Worm (Caenorhabditis elegans) whole organism, L2 larva: Measurements from ENCODE around the gene kynu-1.
A peak's percentile ranks its signal among the peaks of the same experiment; 100 is the strongest.

Source experiments
- C34F6.9 ChIP-seq: fragments of 150-350 bp; optimal IDR thresholded peaks from 2 replicates; lab custom pipeline; 2014; ENCODE audit warnings: missing biosample characterization, missing genetic modification characterization
- F13H6.1 ChIP-seq: sonication (generic microtip); optimal IDR thresholded peaks from 2 replicates; lab custom pipeline; 2016; ENCODE audit warnings: missing genetic modification characterization, missing compliant biosample characterization
- R02D3.7 ChIP-seq: fragments of 150-350 bp; optimal IDR thresholded peaks from 2 replicates; lab custom pipeline; 2014; ENCODE audit warnings: missing biosample characterization, missing genetic modification characterization
- Y55F3AM.14 ChIP-seq: fragments of 200-800 bp; sonication (Bioruptor generic); optimal IDR thresholded peaks from 2 replicates; lab custom pipeline; 2018; ENCODE audit warnings: mild to moderate bottlenecking, missing genetic modification characterization, missing compliant biosample characterization
- ZK546.5 ChIP-seq: sonication (generic microtip); optimal IDR thresholded peaks from 2 replicates; lab custom pipeline; 2017; ENCODE audit warnings: missing biosample characterization, missing genetic modification characterization
- alr-1 ChIP-seq: fragments of 150-350 bp; optimal IDR thresholded peaks from 2 replicates; lab custom pipeline; 2014; ENCODE audit warnings: missing biosample characterization, missing genetic modification characterization
- aly-2 ChIP-seq: fragments of 150-350 bp; optimal IDR thresholded peaks from 2 replicates; lab custom pipeline; 2014; ENCODE audit warnings: missing biosample characterization, missing genetic modification characterization
- ama-1 ChIP-seq: fragments of 150-350 bp; optimal IDR thresholded peaks from 2 replicates; lab custom pipeline; 2018; ENCODE audit warnings: inconsistent platforms
- blmp-1 ChIP-seq: sonication (generic microtip); optimal IDR thresholded peaks from 2 replicates; lab custom pipeline; 2017; ENCODE audit warnings: missing genetic modification characterization, mild to moderate bottlenecking, missing compliant biosample characterization, antibody characterized with exemption, moderate library complexity; ENCODE audit not compliant: insufficient read depth
- ceh-16 ChIP-seq: fragments of 150-350 bp; optimal IDR thresholded peaks from 2 replicates; lab custom pipeline; 2014; ENCODE audit warnings: missing biosample characterization, missing genetic modification characterization
- ceh-82 ChIP-seq: fragments of 150-350 bp; optimal IDR thresholded peaks from 2 replicates; lab custom pipeline; 2014; ENCODE audit warnings: missing biosample characterization, missing genetic modification characterization
- crh-2 ChIP-seq: sonication (generic microtip); optimal IDR thresholded peaks from 2 replicates; lab custom pipeline; 2017; ENCODE audit warnings: missing biosample characterization, missing genetic modification characterization
- dmd-4 ChIP-seq: sonication (generic microtip); optimal IDR thresholded peaks from 2 replicates; lab custom pipeline; 2017; ENCODE audit warnings: missing biosample characterization, missing genetic modification characterization
- egl-27 ChIP-seq: sonication (generic microtip); optimal IDR thresholded peaks from 3 replicates; lab custom pipeline; 2017; ENCODE audit warnings: missing biosample characterization, missing genetic modification reagents, missing genetic modification characterization
- elt-1 ChIP-seq: fragments of 150-350 bp; optimal IDR thresholded peaks from 2 replicates; lab custom pipeline; 2014; ENCODE audit warnings: missing biosample characterization, missing genetic modification characterization
- elt-3 ChIP-seq: sonication (generic microtip); optimal IDR thresholded peaks from 2 replicates; lab custom pipeline; 2017; ENCODE audit warnings: missing biosample characterization, missing genetic modification characterization
- fos-1 ChIP-seq: fragments of 150-350 bp; optimal IDR thresholded peaks from 2 replicates; lab custom pipeline; 2014; ENCODE audit warnings: missing biosample characterization, missing genetic modification characterization
- gmeb-1 ChIP-seq: fragments of 150-350 bp; optimal IDR thresholded peaks from 2 replicates; lab custom pipeline; 2014; ENCODE audit warnings: missing biosample characterization, missing genetic modification characterization
- lin-11 ChIP-seq: fragments of 150-350 bp; sonication (generic microtip); optimal IDR thresholded peaks from 2 replicates; lab custom pipeline; 2014; ENCODE audit warnings: missing biosample characterization, missing genetic modification characterization, inconsistent platforms, mixed read lengths
- lin-13 ChIP-seq: fragments of 150-350 bp; optimal IDR thresholded peaks from 2 replicates; lab custom pipeline; 2014; ENCODE audit warnings: missing biosample characterization, missing genetic modification reagents, missing genetic modification characterization
- lin-39 ChIP-seq: fragments of 150-350 bp; optimal IDR thresholded peaks from 2 replicates; lab custom pipeline; 2014; ENCODE audit warnings: missing biosample characterization, missing genetic modification reagents, missing genetic modification characterization
- lsy-2 ChIP-seq, 2 experiments: fragments of 150-350 bp in 1 of 2; sonication (generic microtip) in 1 of 2; optimal IDR thresholded peaks; 2 replicates each; lab custom pipeline; 2014 to 2017; ENCODE audit warnings: missing biosample characterization in 2 of 2, missing genetic modification characterization in 2 of 2
- mab-5 ChIP-seq: fragments of 150-350 bp; optimal IDR thresholded peaks from 2 replicates; lab custom pipeline; 2014; ENCODE audit warnings: missing biosample characterization, missing genetic modification characterization
- mbf-1 ChIP-seq: sonication (generic microtip); optimal IDR thresholded peaks from 2 replicates; lab custom pipeline; 2017; ENCODE audit warnings: missing biosample characterization, missing genetic modification characterization
- mdl-1 ChIP-seq, 2 experiments: fragments of 150-350 bp in 1 of 2; sonication (generic microtip) in 1 of 2; optimal IDR thresholded peaks; 2 replicates each; lab custom pipeline; 2017; ENCODE audit warnings: missing biosample characterization in 2 of 2, missing genetic modification characterization in 2 of 2
- nhr-10 ChIP-seq: sonication (generic microtip); optimal IDR thresholded peaks from 2 replicates; lab custom pipeline; 2017; ENCODE audit warnings: missing biosample characterization, missing genetic modification characterization
- nhr-11 ChIP-seq: fragments of 150-350 bp; optimal IDR thresholded peaks from 2 replicates; lab custom pipeline; 2014; ENCODE audit warnings: missing biosample characterization, missing genetic modification characterization
- nhr-12 ChIP-seq: fragments of 150-350 bp; optimal IDR thresholded peaks from 2 replicates; lab custom pipeline; 2014; ENCODE audit warnings: missing biosample characterization, missing genetic modification characterization
- nhr-129 ChIP-seq: fragments of 150-350 bp; optimal IDR thresholded peaks from 2 replicates; lab custom pipeline; 2014; ENCODE audit warnings: missing biosample characterization, missing genetic modification characterization
- nhr-21 ChIP-seq: fragments of 150-350 bp; optimal IDR thresholded peaks from 2 replicates; lab custom pipeline; 2014; ENCODE audit warnings: missing biosample characterization, missing genetic modification characterization
- nhr-23 ChIP-seq: fragments of 150-350 bp; optimal IDR thresholded peaks from 2 replicates; lab custom pipeline; 2014; ENCODE audit warnings: missing biosample characterization, missing genetic modification reagents, missing genetic modification characterization
- nhr-237 ChIP-seq: fragments of 150-350 bp; optimal IDR thresholded peaks from 2 replicates; lab custom pipeline; 2014; ENCODE audit warnings: missing biosample characterization, missing genetic modification characterization
- nhr-25 ChIP-seq: fragments of 150-350 bp; sonication (generic microtip); optimal IDR thresholded peaks from 3 replicates; lab custom pipeline; 2014; ENCODE audit warnings: missing biosample characterization, missing genetic modification characterization
- nhr-6 ChIP-seq: fragments of 150-350 bp; optimal IDR thresholded peaks from 2 replicates; lab custom pipeline; 2014; ENCODE audit warnings: missing biosample characterization, missing genetic modification characterization
- nhr-77 ChIP-seq: fragments of 150-350 bp; optimal IDR thresholded peaks from 2 replicates; lab custom pipeline; 2014; ENCODE audit warnings: missing biosample characterization, missing genetic modification characterization
- peb-1 ChIP-seq: fragments of 150-350 bp; optimal IDR thresholded peaks from 2 replicates; lab custom pipeline; 2014; ENCODE audit warnings: missing biosample characterization, missing genetic modification characterization
- sem-4 ChIP-seq: fragments of 150-350 bp; optimal IDR thresholded peaks from 2 replicates; lab custom pipeline; 2014; ENCODE audit warnings: missing biosample characterization, missing genetic modification reagents, missing genetic modification characterization
- skn-1 ChIP-seq: sonication (generic microtip); optimal IDR thresholded peaks from 2 replicates; lab custom pipeline; 2017; ENCODE audit warnings: missing biosample characterization, missing genetic modification characterization
- sma-3 ChIP-seq: sonication (generic microtip); optimal IDR thresholded peaks from 2 replicates; lab custom pipeline; 2016; ENCODE audit warnings: missing genetic modification reagents, missing genetic modification characterization, missing compliant biosample characterization
- sma-9 ChIP-seq, 2 experiments: fragments of 150-350 bp in 1 of 2; sonication (generic microtip) in 1 of 2; optimal IDR thresholded peaks; 2 replicates each; lab custom pipeline; 2014 to 2016; ENCODE audit warnings: missing genetic modification characterization in 2 of 2, mild to moderate bottlenecking in 1 of 2, missing biosample characterization in 1 of 2, missing compliant biosample characterization in 1 of 2, missing genetic modification reagents in 1 of 2, moderate library complexity in 1 of 2
- snpc-4 ChIP-seq: fragments of 150-350 bp; optimal IDR thresholded peaks from 2 replicates; lab custom pipeline; 2014; ENCODE audit warnings: missing biosample characterization, missing genetic modification characterization
- unc-39 ChIP-seq: fragments of 150-350 bp; optimal IDR thresholded peaks from 2 replicates; lab custom pipeline; 2014; ENCODE audit warnings: missing biosample characterization, missing genetic modification characterization
- unc-55 ChIP-seq: fragments of 150-350 bp; sonication (generic microtip); optimal IDR thresholded peaks from 3 replicates; lab custom pipeline; 2014; ENCODE audit warnings: missing biosample characterization, missing genetic modification reagents, missing genetic modification characterization
- unc-62 ChIP-seq: fragments of 150-350 bp; optimal IDR thresholded peaks from 2 replicates; lab custom pipeline; 2014; ENCODE audit warnings: missing biosample characterization, missing genetic modification reagents, missing genetic modification characterization
- zag-1 ChIP-seq: fragments of 150-350 bp; optimal IDR thresholded peaks from 2 replicates; lab custom pipeline; 2014; ENCODE audit warnings: missing biosample characterization, missing genetic modification characterization
- ztf-1 ChIP-seq: fragments of 200-800 bp; sonication (Bioruptor generic); conservative IDR thresholded peaks from 2 replicates; pipeline ENCODE4 v1.3.6; 2022; ENCODE audit warnings: missing genetic modification characterization, missing compliant biosample characterization
- ztf-11 ChIP-seq: sonication (generic microtip); optimal IDR thresholded peaks from 2 replicates; lab custom pipeline; 2017; ENCODE audit warnings: missing biosample characterization, missing genetic modification characterization
- ztf-4 ChIP-seq: fragments of 150-350 bp; optimal IDR thresholded peaks from 2 replicates; lab custom pipeline; 2014; ENCODE audit warnings: missing biosample characterization, missing genetic modification characterization

kynu-1 gene

ce11 chrX:6091967-6092366 lies 17.2 kb downstream of the kynu-1 start, which contains the start of gene hsp-3 (continued):
- TF ChIP-seq nhr-25 (peak; percentile 92), lin-11 (tag; lab: Kevin White, UChicago) (peak; percentile 96), ama-1 (lab: Kevin White, UChicago) (no peak), ztf-1 (GFP tag; lab: Robert Waterston, UW) (no peak), lin-13 (peak; percentile 93), nhr-77 (tag; lab: Kevin White, UChicago) (peak; percentile 77), crh-2 (tag; lab: Kevin White, UChicago) (peak; percentile 100), aly-2 (tag; lab: Kevin White, UChicago) (no peak)

DNA sequence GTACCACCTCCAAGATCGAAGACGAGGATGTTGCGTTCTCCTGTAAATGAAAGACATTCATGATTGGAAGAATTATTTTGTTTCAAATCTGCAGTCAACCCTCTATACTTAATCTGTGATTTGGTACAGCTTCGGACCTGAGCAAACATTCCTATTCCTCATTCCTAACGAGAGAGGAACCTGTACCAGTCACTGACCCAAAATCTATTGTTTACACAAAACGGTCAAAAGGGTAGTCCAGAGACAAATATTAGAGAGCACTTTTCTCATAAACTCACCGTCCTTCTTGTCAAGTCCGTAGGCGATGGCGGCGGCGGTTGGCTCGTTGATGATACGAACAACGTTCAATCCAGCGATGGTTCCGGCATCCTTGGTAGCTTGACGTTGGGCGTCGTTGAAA lies 18.4 kb downstream of the kynu-1 start:
- TF ChIP-seq unc-62 (GFP tag; lab: Kevin White, UChicago) = no peak
- no peak for TF ChIP-seq fos-1 (tag; lab: Kevin White, UChicago)
- TF ChIP-seq lin-13 = no peak
- no peak for TF ChIP-seq lin-11 (tag; lab: Kevin White, UChicago)
- no peak for TF ChIP-seq F13H6.1 (tag; lab: Kevin White, UChicago)
- TF ChIP-seq nhr-11 (tag; lab: Kevin White, UChicago) = no peak
- no peak for TF ChIP-seq nhr-23

- TF ChIP-seq snpc-4 (tag; lab: Kevin White, UChicago) (no peak), ztf-1 (GFP tag; lab: Robert Waterston, UW) (no peak), lin-39 (tag; lab: Kevin White, UChicago) (no peak), R02D3.7 (tag; lab: Kevin White, UChicago) (no peak), nhr-10 (tag; lab: Kevin White, UChicago) (no peak), lin-11 (tag; lab: Kevin White, UChicago) (no peak), peb-1 (tag; lab: Kevin White, UChicago) (no peak), sem-4 (tag; lab: Kevin White, UChicago) (no peak), ZK546.5 (tag; lab: Kevin White, UChicago) (no peak), lin-13 (peak; percentile 25), ceh-16 (tag; lab: Kevin White, UChicago) (no peak), dmd-4 (no peak), nhr-129 (tag; lab: Kevin White, UChicago) (no peak), ceh-82 (tag; lab: Kevin White, UChicago) (no peak), F13H6.1 (tag; lab: Kevin White, UChicago) (no peak), ztf-11 (tag; lab: Kevin White, UChicago) (no peak), elt-1 (tag; lab: Kevin White, UChicago) (no peak), C34F6.9 (no peak), alr-1 (tag; lab: Kevin White, UChicago) (no peak), ztf-4 (no peak), nhr-25 (no peak), unc-39 (tag; lab: Kevin White, UChicago) (no peak), unc-62 (GFP tag; lab: Kevin White, UChicago) (no peak), elt-3 (tag; lab: Kevin White, UChicago) (no peak), sma-3 (GFP tag; lab: Kevin White, UChicago) (peak; percentile 45), mdl-1 (tag; optimal IDR thresholded peaks at IDR 0.05; lab: Kevin White, UChicago) (no peak), unc-55 (no peak), aly-2 (tag; lab: Kevin White, UChicago) (no peak), nhr-237 (tag; lab: Kevin White, UChicago) (no peak), sma-9 (GFP tag; optimal IDR thresholded peaks at IDR 0.05; lab: Kevin White, UChicago) (no peak), sma-9 (tag; optimal IDR thresholded peaks at IDR 0.05; lab: Kevin White, UChicago) (no peak), egl-27 (tag; lab: Kevin White, UChicago) (no peak), mbf-1 (no peak), mab-5 (tag; lab: Kevin White, UChicago) (no peak), lsy-2 (tag; optimal IDR thresholded peaks at IDR 0.05; lab: Kevin White, UChicago) (no peak), nhr-6 (tag; lab: Kevin White, UChicago) (no peak), nhr-77 (tag; lab: Kevin White, UChicago) (no peak), blmp-1 (tag; lab: Kevin White, UChicago) (no peak), fos-1 (tag; lab: Kevin White, UChicago) (peak; percentile 13), gmeb-1 (tag; lab: Kevin White, UChicago) (no peak), zag-1 (tag; lab: Kevin White, UChicago) (no peak), ama-1 (lab: Kevin White, UChicago) (no peak), nhr-11 (tag; lab: Kevin White, UChicago) (peak; percentile 75), nhr-23 (no peak), skn-1 (tag; lab: Kevin White, UChicago) (no peak), crh-2 (tag; lab: Kevin White, UChicago) (peak; percentile 3), Y55F3AM.14 (GFP tag; lab: Kevin White, UChicago) (no peak), nhr-12 (tag; lab: Kevin White, UChicago) (no peak), nhr-21 (tag; lab: Kevin White, UChicago) (peak; percentile 44)
Measured at ce11 chrX:6088718-6089117, 20.4 kb downstream of the kynu-1 start.
